Worm (Caenorhabditis elegans): Measurements from ENCODE around the gene C15B12.9.

DNA sequence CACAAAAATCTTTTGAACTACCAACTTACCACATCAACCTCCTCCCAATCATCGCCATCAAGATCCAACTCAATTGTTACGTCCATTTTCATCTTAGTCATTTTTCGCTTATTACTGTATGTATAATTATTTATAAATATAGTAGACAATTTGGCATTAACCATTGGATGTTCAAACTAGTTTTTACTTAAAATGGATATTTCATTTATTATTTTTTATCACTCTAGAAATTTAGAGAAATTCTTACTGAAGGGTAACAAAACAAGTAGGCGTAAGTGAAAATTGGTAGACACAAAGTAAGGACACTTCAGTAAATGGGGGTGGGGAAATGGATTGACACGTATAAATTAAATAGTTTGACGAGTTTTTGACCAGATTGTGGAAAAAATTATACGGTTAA lies 31.1 kb downstream of the C15B12.9 start, which contains the start of gene actl-1:
- no peak for TF ChIP-seq hlh-13 (GFP tag; optimal IDR thresholded peaks at IDR 0.05)
- no peak for TF ChIP-seq ama-1 (optimal IDR thresholded peaks at IDR 0.05)
- no peak for TF ChIP-seq madf-2 (tag; optimal IDR thresholded peaks at IDR 0.05)
- no peak for TF ChIP-seq mec-3 (tag; optimal IDR thresholded peaks at IDR 0.05; ENCODE audit: borderline replicate concordance)
- no peak for TF ChIP-seq pat-9 (tag; optimal IDR thresholded peaks at IDR 0.05)
- TF ChIP-seq pha-4 (tag; optimal IDR thresholded peaks at IDR 0.05), result no peak

Measured in whole organism, late embryonic.